Fruit fly (Drosophila melanogaster) Kc167 (cell line): ENCODE results near the gene CadN2.

Experiments used
- Myc ChIP-seq: fragments of >200 bp; optimal IDR thresholded peaks from 2 replicates; lab custom pipeline; 2017; ENCODE audit warnings: missing external identifiers
- Sin3A ChIP-seq: fragments of >200 bp; optimal IDR thresholded peaks from 2 replicates; lab custom pipeline; 2018; ENCODE audit warnings: missing external identifiers
- h ChIP-seq: fragments of >200 bp; optimal IDR thresholded peaks from 3 replicates; lab custom pipeline; 2018; ENCODE audit warnings: missing external identifiers
- insv ChIP-seq: fragments of >200 bp; optimal IDR thresholded peaks from 3 replicates; lab custom pipeline; 2018; ENCODE audit warnings: missing external identifiers
- ttk ChIP-seq: sonication (Bioruptor generic); optimal IDR thresholded peaks from 2 replicates; lab custom pipeline; 2017; ENCODE audit warnings: missing external identifiers

- TF ChIP-seq Myc = no peak
- TF ChIP-seq Sin3A (lab: Kevin White, UChicago) = no peak
- TF ChIP-seq ttk (lab: Kevin White, UChicago) = no peak
- TF ChIP-seq h (lab: Kevin White, UChicago) = no peak
- TF ChIP-seq insv (lab: Kevin White, UChicago) = no peak
Observed at dm6 chr2L:17777425-17777824, 97.6 kb downstream of the CadN2 start.
